Worm (Caenorhabditis elegans) whole organism, L3 larva: ENCODE data around the gene C11G6.2.

ENCODE experiments used
- ZK546.5 ChIP-seq: sonication (generic microtip); optimal IDR thresholded peaks from 2 replicates; lab custom pipeline; 2017; ENCODE audit warnings: missing biosample characterization, missing genetic modification characterization
- aly-2 ChIP-seq: fragments of 150-350 bp; optimal IDR thresholded peaks from 2 replicates; lab custom pipeline; 2014; ENCODE audit warnings: missing biosample characterization, missing genetic modification characterization
- ama-1 ChIP-seq: fragments of 150-350 bp; optimal IDR thresholded peaks from 2 replicates; lab custom pipeline; 2018
- ceh-28 ChIP-seq: fragments of 150-350 bp; optimal IDR thresholded peaks from 2 replicates; lab custom pipeline; 2014; ENCODE audit warnings: missing biosample characterization, missing genetic modification reagents, missing genetic modification characterization
- ceh-82 ChIP-seq: fragments of 150-350 bp; optimal IDR thresholded peaks from 2 replicates; lab custom pipeline; 2014; ENCODE audit warnings: missing biosample characterization, missing genetic modification characterization
- egl-27 ChIP-seq: sonication (generic microtip); optimal IDR thresholded peaks from 4 replicates; lab custom pipeline; 2017; ENCODE audit warnings: missing biosample characterization, missing genetic modification reagents, missing genetic modification characterization
- egl-5 ChIP-seq: fragments of 150-350 bp; optimal IDR thresholded peaks from 2 replicates; lab custom pipeline; 2017; ENCODE audit warnings: missing biosample characterization, missing genetic modification reagents, missing genetic modification characterization, inconsistent platforms
- elt-1 ChIP-seq: fragments of 150-350 bp; optimal IDR thresholded peaks from 2 replicates; lab custom pipeline; 2014; ENCODE audit warnings: missing biosample characterization, missing genetic modification characterization
- elt-2 ChIP-seq: sonication (generic microtip); optimal IDR thresholded peaks from 2 replicates; lab custom pipeline; 2016; ENCODE audit warnings: missing genetic modification reagents, mild to moderate bottlenecking, missing genetic modification characterization, missing compliant biosample characterization
- elt-3 ChIP-seq, 3 experiments: fragments of 150-350 bp in 1 of 3; sonication (generic microtip) in 2 of 3; optimal IDR thresholded peaks; 2 replicates in 2 of 3; 4 replicates in 1 of 3; lab custom pipeline; 2014 to 2017; ENCODE audit warnings: missing biosample characterization in 3 of 3, missing genetic modification characterization in 3 of 3
- fkh-10 ChIP-seq: sonication (generic microtip); optimal IDR thresholded peaks from 2 replicates; lab custom pipeline; 2017; ENCODE audit warnings: missing biosample characterization, missing genetic modification reagents, missing genetic modification characterization
- fkh-2 ChIP-seq: fragments of 150-350 bp; optimal IDR thresholded peaks from 2 replicates; lab custom pipeline; 2014; ENCODE audit warnings: missing biosample characterization, missing genetic modification reagents, missing genetic modification characterization
- hmg-11 ChIP-seq: sonication (generic microtip); optimal IDR thresholded peaks from 2 replicates; lab custom pipeline; 2016; ENCODE audit warnings: missing genetic modification characterization, missing compliant biosample characterization
- lin-15B ChIP-seq: fragments of 150-350 bp; optimal IDR thresholded peaks from 2 replicates; lab custom pipeline; 2014; ENCODE audit warnings: missing biosample characterization, missing genetic modification characterization
- lin-39 ChIP-seq: fragments of 150-350 bp; optimal IDR thresholded peaks from 2 replicates; lab custom pipeline; 2018; ENCODE audit warnings: missing biosample characterization, missing genetic modification reagents, missing genetic modification characterization
- lsy-12 ChIP-seq: sonication (generic microtip); optimal IDR thresholded peaks from 2 replicates; lab custom pipeline; 2016; ENCODE audit warnings: mild to moderate bottlenecking, missing genetic modification characterization, missing compliant biosample characterization
- mdl-1 ChIP-seq: fragments of 150-350 bp; optimal IDR thresholded peaks from 2 replicates; lab custom pipeline; 2014; ENCODE audit warnings: missing biosample characterization, missing genetic modification characterization
- nfya-1 ChIP-seq: sonication (generic microtip); optimal IDR thresholded peaks from 2 replicates; lab custom pipeline; 2017; ENCODE audit warnings: missing genetic modification characterization, mild to moderate bottlenecking, missing compliant biosample characterization, antibody characterized with exemption, moderate library complexity; ENCODE audit not compliant: insufficient read depth
- nhr-12 ChIP-seq: fragments of 150-350 bp; optimal IDR thresholded peaks from 2 replicates; lab custom pipeline; 2014; ENCODE audit warnings: missing biosample characterization, missing genetic modification characterization
- nhr-23 ChIP-seq: fragments of 150-350 bp; optimal IDR thresholded peaks from 2 replicates; lab custom pipeline; 2014; ENCODE audit warnings: missing biosample characterization, missing genetic modification reagents, missing genetic modification characterization
- nhr-237 ChIP-seq: fragments of 150-350 bp; optimal IDR thresholded peaks from 2 replicates; lab custom pipeline; 2014; ENCODE audit warnings: missing biosample characterization, missing genetic modification characterization
- nhr-43 ChIP-seq: sonication (generic microtip); optimal IDR thresholded peaks from 2 replicates; lab custom pipeline; 2016; ENCODE audit warnings: mild to moderate bottlenecking, missing genetic modification characterization, missing compliant biosample characterization; ENCODE audit not compliant: poor library complexity, severe bottlenecking
- nhr-67 ChIP-seq: fragments of 150-350 bp; optimal IDR thresholded peaks from 2 replicates; lab custom pipeline; 2014; ENCODE audit warnings: missing biosample characterization, missing genetic modification characterization
- pqm-1 ChIP-seq: fragments of 150-350 bp; optimal IDR thresholded peaks from 2 replicates; lab custom pipeline; 2017; ENCODE audit warnings: missing biosample characterization, missing genetic modification characterization, inconsistent platforms
- sea-2 ChIP-seq: fragments of 150-350 bp; sonication (generic microtip); optimal IDR thresholded peaks from 4 replicates; lab custom pipeline; 2014; ENCODE audit warnings: missing biosample characterization, missing genetic modification reagents, missing genetic modification characterization
- snpc-4 ChIP-seq: fragments of 150-350 bp; optimal IDR thresholded peaks from 2 replicates; lab custom pipeline; 2014; ENCODE audit warnings: missing biosample characterization, missing genetic modification characterization
- tbx-2 ChIP-seq: sonication (generic microtip); optimal IDR thresholded peaks from 2 replicates; lab custom pipeline; 2016; ENCODE audit warnings: mild to moderate bottlenecking, missing genetic modification characterization, missing compliant biosample characterization
- unc-39 ChIP-seq: sonication (generic microtip); optimal IDR thresholded peaks from 4 replicates; lab custom pipeline; 2017; ENCODE audit warnings: missing biosample characterization, missing genetic modification characterization
- unc-62 ChIP-seq: fragments of 150-350 bp; sonication (generic microtip); optimal IDR thresholded peaks from 4 replicates; lab custom pipeline; 2014; ENCODE audit warnings: missing biosample characterization, missing genetic modification reagents, missing genetic modification characterization
- ztf-11 ChIP-seq: fragments of 150-350 bp; optimal IDR thresholded peaks from 2 replicates; lab custom pipeline; 2014; ENCODE audit warnings: missing biosample characterization, missing genetic modification characterization

Gene C11G6.2

DNA sequence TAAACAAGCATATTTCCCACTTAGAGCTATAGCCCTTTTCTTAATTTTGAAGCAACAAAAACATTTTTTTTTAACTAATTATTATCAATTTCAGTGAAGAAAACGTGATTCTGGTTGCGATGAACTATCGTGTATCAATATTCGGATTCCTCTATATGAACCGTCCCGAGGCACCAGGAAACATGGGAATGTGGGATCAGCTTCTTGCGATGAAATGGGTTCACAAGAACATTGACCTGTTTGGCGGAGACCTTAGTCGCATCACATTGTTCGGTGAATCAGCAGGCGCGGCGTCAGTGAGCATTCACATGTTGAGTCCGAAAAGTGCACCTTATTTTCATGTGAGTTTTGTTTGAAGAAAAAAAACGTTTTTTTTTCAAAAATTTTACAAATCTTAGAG is 40.5 kb downstream of the C11G6.2 start:
- TF ChIP-seq fkh-10 (GFP tag; lab: Kevin White, UChicago): peak; percentile 65
- no peak for TF ChIP-seq lin-39 (tag; lab: Kevin White, UChicago)

DNA sequence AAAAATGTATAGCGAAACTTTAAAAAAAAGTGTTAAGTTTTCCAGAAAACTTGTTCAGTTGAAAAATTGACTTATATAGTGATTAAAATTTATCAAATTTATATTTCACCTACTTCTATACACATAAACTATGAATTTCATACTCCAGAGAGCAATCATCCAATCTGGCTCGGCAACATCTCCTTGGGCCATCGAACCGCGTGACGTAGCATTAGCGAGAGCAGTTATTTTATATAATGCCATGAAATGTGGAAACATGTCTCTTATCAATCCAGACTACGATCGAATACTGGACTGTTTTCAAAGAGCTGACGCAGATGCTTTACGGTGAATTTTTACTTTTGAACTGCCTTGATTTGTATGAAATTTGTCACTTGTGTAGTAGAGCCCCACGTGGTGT is 41.0 kb downstream of the C11G6.2 start:
- TF ChIP-seq egl-5 (no peak), mdl-1 (tag; lab: Kevin White, UChicago) (no peak), ZK546.5 (tag; lab: Kevin White, UChicago) (no peak), sea-2 (GFP tag; lab: Kevin White, UChicago) (no peak), ceh-82 (tag; lab: Kevin White, UChicago) (no peak), nhr-12 (tag; lab: Kevin White, UChicago) (no peak), unc-39 (no peak), lin-15B (tag; lab: Kevin White, UChicago) (no peak), ztf-11 (tag; lab: Kevin White, UChicago) (no peak), nfya-1 (no peak), fkh-2 (no peak), aly-2 (tag; lab: Kevin White, UChicago) (no peak), nhr-67 (tag; lab: Kevin White, UChicago) (no peak), elt-1 (tag; lab: Kevin White, UChicago) (no peak), ceh-28 (no peak)
- TF ChIP-seq, all 47 proteins: peak for 0

DNA sequence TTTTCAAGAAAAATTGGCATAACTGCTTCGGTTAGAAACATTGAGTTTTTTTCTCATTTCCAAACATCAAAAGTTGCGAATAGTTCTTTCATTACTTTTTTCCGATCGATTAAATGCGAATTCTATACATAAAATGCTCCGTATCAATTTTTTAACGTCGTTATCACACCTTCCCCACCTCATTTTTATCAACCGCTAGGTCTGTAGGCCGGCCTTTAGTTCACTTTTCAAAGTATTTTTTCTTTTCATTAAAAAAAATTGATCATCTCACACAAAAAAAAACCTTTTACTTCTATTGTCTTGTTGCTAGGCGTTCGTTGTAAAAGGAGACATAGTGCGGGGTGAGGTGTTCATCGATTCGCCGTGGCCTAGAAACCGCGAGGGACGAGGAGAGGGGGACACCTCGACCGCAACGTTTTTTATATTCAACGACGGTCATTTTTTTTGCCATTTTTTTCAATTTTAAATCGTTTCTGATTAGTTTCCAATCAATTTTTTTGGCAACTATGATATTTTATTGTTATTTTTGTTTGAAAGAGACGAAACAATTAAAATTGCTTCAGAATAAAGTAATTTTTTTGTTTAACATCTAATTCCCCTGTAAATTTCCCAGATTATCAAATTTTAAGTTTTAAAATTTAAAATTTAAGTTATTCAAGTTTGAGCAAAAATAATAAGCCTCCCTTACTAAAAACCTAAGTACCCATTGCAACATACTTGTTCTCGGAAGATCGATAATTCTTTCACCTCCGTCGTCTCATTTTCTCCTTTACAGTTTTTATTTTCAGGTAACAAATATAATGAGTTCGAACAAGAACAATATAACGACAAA is 47.6 kb downstream of the C11G6.2 start, which contains the start of gene sur-7:
TSS of gene sur-7 (plus strand) at position 782 of the 832 bp plus-strand sequence.
- TF ChIP-seq nfya-1 (peak; percentile 24), nhr-67 (tag; lab: Kevin White, UChicago) (no peak), hmg-11 (tag; lab: Kevin White, UChicago) (peak; percentile 3), nhr-237 (tag; lab: Kevin White, UChicago) (no peak), unc-39 (no peak), lsy-12 (no peak), egl-27 (tag; lab: Kevin White, UChicago) (no peak), ceh-28 (no peak), elt-2 (tag; lab: Kevin White, UChicago) (peak; percentile 73), lin-15B (tag; lab: Kevin White, UChicago) (no peak), snpc-4 (tag; lab: Kevin White, UChicago) (peak; percentile 19), ZK546.5 (tag; lab: Kevin White, UChicago) (no peak), egl-5 (no peak), ama-1 (lab: Kevin White, UChicago) (no peak), fkh-10 (GFP tag; lab: Kevin White, UChicago) (peak; percentile 87), mdl-1 (tag; lab: Kevin White, UChicago) (no peak)
- TF ChIP-seq, all 47 proteins: peak for 5

DNA sequence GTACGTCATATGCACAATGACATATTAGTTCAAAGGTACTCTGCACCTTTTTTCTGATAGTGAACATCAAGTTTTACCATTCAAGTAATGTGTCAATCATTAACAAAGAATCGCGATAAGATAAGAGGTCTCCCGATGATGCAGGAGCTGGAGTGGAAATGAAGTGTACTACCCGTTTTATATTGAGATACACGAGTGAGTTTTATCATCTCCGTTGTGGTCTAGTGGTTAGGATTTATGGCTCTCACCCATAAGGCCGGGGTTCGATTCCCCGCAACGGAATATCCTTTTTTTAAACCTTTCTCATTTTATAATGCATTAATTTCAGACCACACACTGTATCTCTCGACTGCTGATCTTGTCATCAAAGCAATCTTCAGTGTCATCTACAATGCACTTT is 49.5 kb downstream of the C11G6.2 start:
- TF ChIP-seq fkh-10 (GFP tag; lab: Kevin White, UChicago) (peak; percentile 5), lsy-12 (peak; percentile 14), pqm-1 (tag; lab: Kevin White, UChicago) (peak; percentile 74), nhr-43 (tag; lab: Kevin White, UChicago) (peak; percentile 87), egl-5 (peak; percentile 37), elt-3 (tag; optimal IDR thresholded peaks at IDR 0.05; lab: Kevin White, UChicago) (peak in 2 of 3 experiments; percentile 65 to 79), elt-1 (tag; lab: Kevin White, UChicago) (no peak), ceh-28 (peak; percentile 33), fkh-2 (no peak), nfya-1 (peak; percentile 27), hmg-11 (tag; lab: Kevin White, UChicago) (no peak), unc-62 (GFP tag; lab: Kevin White, UChicago) (no peak), elt-2 (tag; lab: Kevin White, UChicago) (peak; percentile 96), nhr-23 (tag; lab: Kevin White, UChicago) (peak; percentile 3), unc-39 (no peak), egl-27 (tag; lab: Kevin White, UChicago) (no peak), tbx-2 (peak; percentile 42)
- TF ChIP-seq, all 47 proteins: peak for 11
